Worm (Caenorhabditis elegans) whole organism, L3 larva: ENCODE measurements around the gene F14H12.6.

Source experiments
- R02D3.7 ChIP-seq: fragments of 150-350 bp; optimal IDR thresholded peaks from 2 replicates; lab custom pipeline; 2014; ENCODE audit warnings: missing biosample characterization, missing genetic modification characterization
- ZK546.5 ChIP-seq: sonication (generic microtip); optimal IDR thresholded peaks from 2 replicates; lab custom pipeline; 2017; ENCODE audit warnings: missing biosample characterization, missing genetic modification characterization
- aly-2 ChIP-seq: fragments of 150-350 bp; optimal IDR thresholded peaks from 2 replicates; lab custom pipeline; 2014; ENCODE audit warnings: missing biosample characterization, missing genetic modification characterization
- ama-1 ChIP-seq: fragments of 150-350 bp; optimal IDR thresholded peaks from 2 replicates; lab custom pipeline; 2018
- ceh-28 ChIP-seq: fragments of 150-350 bp; optimal IDR thresholded peaks from 2 replicates; lab custom pipeline; 2014; ENCODE audit warnings: missing biosample characterization, missing genetic modification reagents, missing genetic modification characterization
- ceh-82 ChIP-seq: fragments of 150-350 bp; optimal IDR thresholded peaks from 2 replicates; lab custom pipeline; 2014; ENCODE audit warnings: missing biosample characterization, missing genetic modification characterization
- ceh-9 ChIP-seq: sonication (generic microtip); optimal IDR thresholded peaks from 2 replicates; lab custom pipeline; 2018; ENCODE audit warnings: missing biosample characterization, missing genetic modification characterization
- daf-12 ChIP-seq: fragments of 150-350 bp; optimal IDR thresholded peaks from 2 replicates; lab custom pipeline; 2014; ENCODE audit warnings: missing biosample characterization, missing genetic modification reagents, missing genetic modification characterization
- egl-27 ChIP-seq: sonication (generic microtip); optimal IDR thresholded peaks from 4 replicates; lab custom pipeline; 2017; ENCODE audit warnings: missing biosample characterization, missing genetic modification reagents, missing genetic modification characterization
- elt-1 ChIP-seq: fragments of 150-350 bp; optimal IDR thresholded peaks from 2 replicates; lab custom pipeline; 2014; ENCODE audit warnings: missing biosample characterization, missing genetic modification characterization
- elt-2 ChIP-seq: sonication (generic microtip); optimal IDR thresholded peaks from 2 replicates; lab custom pipeline; 2016; ENCODE audit warnings: missing genetic modification reagents, mild to moderate bottlenecking, missing genetic modification characterization, missing compliant biosample characterization
- elt-3 ChIP-seq, 3 experiments: fragments of 150-350 bp in 1 of 3; sonication (generic microtip) in 2 of 3; optimal IDR thresholded peaks; 2 replicates in 2 of 3; 4 replicates in 1 of 3; lab custom pipeline; 2014 to 2017; ENCODE audit warnings: missing biosample characterization in 3 of 3, missing genetic modification characterization in 3 of 3
- eor-1 ChIP-seq, 2 experiments: fragments of 150-350 bp; optimal IDR thresholded peaks; 2 replicates each; lab custom pipeline; 2014 to 2018; ENCODE audit warnings: missing biosample characterization in 2 of 2, missing genetic modification characterization in 2 of 2
- fkh-10 ChIP-seq: sonication (generic microtip); optimal IDR thresholded peaks from 2 replicates; lab custom pipeline; 2017; ENCODE audit warnings: missing biosample characterization, missing genetic modification reagents, missing genetic modification characterization
- fkh-2 ChIP-seq: fragments of 150-350 bp; optimal IDR thresholded peaks from 2 replicates; lab custom pipeline; 2014; ENCODE audit warnings: missing biosample characterization, missing genetic modification reagents, missing genetic modification characterization
- fos-1 ChIP-seq: fragments of 150-350 bp; optimal IDR thresholded peaks from 2 replicates; lab custom pipeline; 2014; ENCODE audit warnings: missing biosample characterization, missing genetic modification characterization
- hmg-11 ChIP-seq: sonication (generic microtip); optimal IDR thresholded peaks from 2 replicates; lab custom pipeline; 2016; ENCODE audit warnings: missing genetic modification characterization, missing compliant biosample characterization
- lin-15B ChIP-seq: fragments of 150-350 bp; optimal IDR thresholded peaks from 2 replicates; lab custom pipeline; 2014; ENCODE audit warnings: missing biosample characterization, missing genetic modification characterization
- lin-39 ChIP-seq: fragments of 150-350 bp; optimal IDR thresholded peaks from 2 replicates; lab custom pipeline; 2018; ENCODE audit warnings: missing biosample characterization, missing genetic modification reagents, missing genetic modification characterization
- nfya-1 ChIP-seq: sonication (generic microtip); optimal IDR thresholded peaks from 2 replicates; lab custom pipeline; 2017; ENCODE audit warnings: missing genetic modification characterization, mild to moderate bottlenecking, missing compliant biosample characterization, antibody characterized with exemption, moderate library complexity; ENCODE audit not compliant: insufficient read depth
- nhr-11 ChIP-seq: fragments of 150-350 bp; optimal IDR thresholded peaks from 2 replicates; lab custom pipeline; 2014; ENCODE audit warnings: missing biosample characterization, missing genetic modification characterization
- nhr-12 ChIP-seq: fragments of 150-350 bp; optimal IDR thresholded peaks from 2 replicates; lab custom pipeline; 2014; ENCODE audit warnings: missing biosample characterization, missing genetic modification characterization
- nhr-237 ChIP-seq: fragments of 150-350 bp; optimal IDR thresholded peaks from 2 replicates; lab custom pipeline; 2014; ENCODE audit warnings: missing biosample characterization, missing genetic modification characterization
- nhr-25 ChIP-seq: sonication (generic microtip); optimal IDR thresholded peaks from 2 replicates; lab custom pipeline; 2017; ENCODE audit warnings: missing biosample characterization, missing genetic modification characterization
- nhr-28 ChIP-seq: fragments of 150-350 bp; optimal IDR thresholded peaks from 2 replicates; lab custom pipeline; 2014; ENCODE audit warnings: missing biosample characterization, missing genetic modification characterization
- nhr-43 ChIP-seq: sonication (generic microtip); optimal IDR thresholded peaks from 2 replicates; lab custom pipeline; 2016; ENCODE audit warnings: mild to moderate bottlenecking, missing genetic modification characterization, missing compliant biosample characterization; ENCODE audit not compliant: poor library complexity, severe bottlenecking
- pha-4 ChIP-seq: fragments of 150-350 bp; optimal IDR thresholded peaks from 2 replicates; lab custom pipeline; 2014; ENCODE audit warnings: missing biosample characterization, missing genetic modification reagents, missing genetic modification characterization
- sea-2 ChIP-seq: fragments of 150-350 bp; sonication (generic microtip); optimal IDR thresholded peaks from 4 replicates; lab custom pipeline; 2014; ENCODE audit warnings: missing biosample characterization, missing genetic modification reagents, missing genetic modification characterization
- snpc-4 ChIP-seq: fragments of 150-350 bp; optimal IDR thresholded peaks from 2 replicates; lab custom pipeline; 2014; ENCODE audit warnings: missing biosample characterization, missing genetic modification characterization
- tbx-2 ChIP-seq: sonication (generic microtip); optimal IDR thresholded peaks from 2 replicates; lab custom pipeline; 2016; ENCODE audit warnings: mild to moderate bottlenecking, missing genetic modification characterization, missing compliant biosample characterization
- zag-1 ChIP-seq: fragments of 150-350 bp; optimal IDR thresholded peaks from 2 replicates; lab custom pipeline; 2014; ENCODE audit warnings: missing biosample characterization, missing genetic modification characterization
- ztf-11 ChIP-seq: fragments of 150-350 bp; optimal IDR thresholded peaks from 2 replicates; lab custom pipeline; 2014; ENCODE audit warnings: missing biosample characterization, missing genetic modification characterization
- ztf-4 ChIP-seq: fragments of 150-350 bp; optimal IDR thresholded peaks from 2 replicates; lab custom pipeline; 2014; ENCODE audit warnings: missing biosample characterization, missing genetic modification characterization

Gene F14H12.6

DNA sequence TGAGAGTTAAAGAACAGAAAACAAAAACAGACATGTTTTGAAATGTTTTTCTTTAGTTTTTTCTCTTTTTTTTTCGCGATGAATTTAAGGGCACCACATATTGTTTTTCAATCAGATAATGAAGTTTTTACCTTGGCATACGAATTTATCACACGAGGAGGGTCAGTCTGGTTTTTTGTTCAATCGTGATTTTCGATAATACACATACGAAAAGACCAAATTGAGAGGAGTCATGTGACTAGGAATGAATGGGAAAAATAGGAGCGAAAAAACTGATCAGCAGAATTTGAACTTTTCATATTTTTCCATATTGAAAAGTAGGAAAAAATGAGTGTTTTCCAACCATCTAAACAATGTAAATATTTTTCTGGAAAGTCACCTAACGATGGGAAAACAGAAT lies 29.1 kb upstream of the F14H12.6 start:
- peak; percentile 21 for TF ChIP-seq nhr-25
- no peak for TF ChIP-seq lin-39 (tag; lab: Kevin White, UChicago)

DNA sequence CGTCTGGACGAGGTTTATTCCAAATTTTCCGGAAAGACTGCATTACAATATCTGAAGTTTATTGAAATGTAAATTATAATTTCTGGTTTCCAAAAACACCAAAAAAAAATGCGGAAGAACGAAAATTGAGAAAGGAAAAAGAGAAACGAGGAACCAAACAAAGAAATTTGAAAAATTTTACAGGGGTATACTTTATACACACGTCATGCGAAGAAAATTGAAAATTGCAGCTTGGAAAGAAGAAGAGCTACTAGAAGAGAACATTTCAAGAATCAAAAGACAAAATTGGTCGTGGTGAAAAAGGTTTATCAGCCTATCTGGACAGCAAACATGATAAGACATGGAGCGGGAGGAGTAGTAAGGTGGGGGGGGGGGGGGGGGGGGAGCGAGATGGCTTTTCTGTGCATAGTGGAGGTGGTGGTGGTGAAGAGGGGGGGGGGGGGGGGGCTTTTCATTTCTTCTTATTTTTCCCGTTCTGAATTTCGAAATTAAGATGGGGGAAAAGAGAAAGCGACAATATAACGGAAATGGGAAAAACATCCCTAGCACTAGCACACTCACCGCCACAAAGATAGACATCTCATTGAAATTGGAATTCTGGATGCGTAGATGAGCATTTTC lies 26.1 kb upstream of the F14H12.6 start, which contains the start of gene lst-2:
Gene lst-2, minus strand, starts transcription at position 51 of the 621 bp plus-strand sequence.
- TF ChIP-seq ama-1 (lab: Kevin White, UChicago) (no peak), nhr-12 (no peak), fos-1 (tag; lab: Kevin White, UChicago) (no peak), lin-15B (no peak), elt-2 (tag; lab: Kevin White, UChicago) (no peak), fkh-2 (tag; lab: Kevin White, UChicago) (no peak), elt-1 (tag; lab: Kevin White, UChicago) (no peak), ZK546.5 (tag; lab: Kevin White, UChicago) (no peak), aly-2 (tag; lab: Kevin White, UChicago) (no peak), nhr-28 (tag; lab: Kevin White, UChicago) (no peak), nhr-237 (tag; lab: Kevin White, UChicago) (no peak), lin-39 (tag; lab: Kevin White, UChicago) (no peak), nhr-11 (tag; lab: Kevin White, UChicago) (no peak), tbx-2 (tag; lab: Kevin White, UChicago) (no peak), hmg-11 (tag; lab: Kevin White, UChicago) (no peak), R02D3.7 (tag; lab: Kevin White, UChicago) (no peak)

DNA sequence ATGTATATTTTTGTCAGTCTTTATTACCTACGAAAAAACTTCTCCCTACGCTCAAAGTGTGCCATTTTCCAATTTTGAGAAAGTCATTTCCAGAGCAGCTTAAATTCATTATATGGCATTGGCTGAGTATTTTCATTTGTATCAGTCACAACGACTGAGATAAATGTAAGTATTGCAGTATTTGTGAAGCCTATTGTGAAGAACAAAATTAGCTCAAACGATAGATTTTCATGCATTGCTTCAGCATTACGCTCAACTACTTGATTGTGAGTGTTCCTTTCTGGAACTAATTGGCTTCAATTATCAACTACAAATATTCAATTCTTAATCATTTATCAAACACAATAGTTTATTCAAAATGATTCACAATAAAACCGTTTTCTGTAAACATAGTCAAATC lies 20.3 kb upstream of the F14H12.6 start, which contains the start of gene R160.12:
Gene R160.12, minus strand, starts transcription at position 101 of the 400 bp plus-strand sequence.
- TF ChIP-seq hmg-11 (tag; lab: Kevin White, UChicago), result no peak
- no peak for TF ChIP-seq elt-1 (tag; lab: Kevin White, UChicago)
- no peak for TF ChIP-seq ceh-9 (tag; lab: Kevin White, UChicago)
- TF ChIP-seq fos-1 (tag; lab: Kevin White, UChicago), result no peak
- no peak for TF ChIP-seq nhr-237 (tag; lab: Kevin White, UChicago)
- no peak for TF ChIP-seq lin-39 (tag; lab: Kevin White, UChicago)
- TF ChIP-seq zag-1 (tag; lab: Kevin White, UChicago), result no peak
- TF ChIP-seq aly-2 (tag; lab: Kevin White, UChicago), result no peak
- TF ChIP-seq tbx-2 (tag; lab: Kevin White, UChicago), result no peak
- TF ChIP-seq nhr-28 (tag; lab: Kevin White, UChicago), result no peak

DNA sequence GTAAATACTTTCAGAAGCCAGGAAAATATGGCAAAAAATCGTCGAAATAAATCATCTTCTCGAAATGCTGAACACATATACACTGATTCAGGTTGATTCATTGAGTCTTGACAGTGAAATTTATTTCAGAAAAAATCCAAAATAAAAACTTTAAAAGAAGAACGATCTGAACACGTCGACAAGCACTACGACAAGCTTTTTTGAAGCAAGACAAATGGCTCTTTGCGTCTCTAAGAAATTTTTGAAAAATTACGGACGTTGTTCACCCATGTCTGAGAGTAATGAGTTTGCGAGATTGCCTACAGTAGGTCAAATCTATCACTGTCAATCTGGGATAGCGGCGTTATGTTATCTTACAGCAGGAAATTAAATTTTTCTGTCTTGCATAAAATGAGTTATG lies 19.4 kb upstream of the F14H12.6 start, which contains the start of gene R160.2:
Gene R160.2, minus strand, starts transcription at position 101 of the 400 bp plus-strand sequence.
- TF ChIP-seq aly-2 (tag; lab: Kevin White, UChicago) (no peak), fkh-2 (tag; lab: Kevin White, UChicago) (no peak), ZK546.5 (tag; lab: Kevin White, UChicago) (no peak), elt-3 (tag; optimal IDR thresholded peaks at IDR 0.05; lab: Kevin White, UChicago) (no peak), ama-1 (lab: Kevin White, UChicago) (no peak), sea-2 (no peak), nhr-25 (no peak), nhr-237 (tag; lab: Kevin White, UChicago) (no peak), nhr-43 (no peak), daf-12 (tag; lab: Kevin White, UChicago) (no peak), ceh-28 (tag; lab: Kevin White, UChicago) (no peak), pha-4 (tag; lab: Kevin White, UChicago) (no peak), nhr-12 (no peak), egl-27 (tag; lab: Kevin White, UChicago) (no peak), elt-2 (tag; lab: Kevin White, UChicago) (no peak)

DNA sequence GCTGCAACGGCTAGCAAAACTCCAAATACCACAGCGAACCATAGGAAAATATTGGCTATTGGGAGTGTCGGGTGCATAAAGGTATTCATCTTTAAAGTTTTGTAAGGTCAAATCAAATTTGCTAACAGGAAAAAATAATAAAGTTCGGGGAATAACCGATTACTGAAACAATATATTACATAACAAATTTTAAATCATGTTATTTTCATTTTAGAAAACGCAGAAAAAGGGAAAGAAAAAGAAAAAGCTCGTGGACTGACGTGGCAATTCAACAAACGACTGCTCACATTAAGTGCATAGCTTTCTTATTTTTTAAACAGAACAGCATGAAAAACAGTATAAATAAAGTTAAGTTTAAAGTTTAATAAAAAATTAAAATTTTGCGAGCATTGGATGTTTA lies 15.8 kb upstream of the F14H12.6 start, which contains the start of gene R160.6:
Gene R160.6, minus strand, starts transcription at position 101 of the 400 bp plus-strand sequence.
- TF ChIP-seq nhr-28 (tag; lab: Kevin White, UChicago) (no peak), fkh-10 (GFP tag; lab: Kevin White, UChicago) (no peak), nfya-1 (no peak), ztf-4 (tag; lab: Kevin White, UChicago) (no peak), eor-1 (tag; optimal IDR thresholded peaks at IDR 0.05; lab: Kevin White, UChicago) (no peak), zag-1 (tag; lab: Kevin White, UChicago) (no peak), lin-15B (no peak), R02D3.7 (tag; lab: Kevin White, UChicago) (no peak), fkh-2 (tag; lab: Kevin White, UChicago) (no peak), nhr-25 (no peak), ztf-11 (tag; lab: Kevin White, UChicago) (no peak), elt-2 (tag; lab: Kevin White, UChicago) (no peak), ceh-9 (tag; lab: Kevin White, UChicago) (no peak), ceh-82 (tag; lab: Kevin White, UChicago) (no peak), snpc-4 (tag; lab: Kevin White, UChicago) (no peak), hmg-11 (tag; lab: Kevin White, UChicago) (no peak)
